Fruit fly (Drosophila melanogaster) whole organism, pupa: Measurements from ENCODE around the gene CG11562.

ENCODE experiments used
- CG13204 ChIP-seq: fragments of 200-800 bp; sonication (Bioruptor generic); optimal IDR thresholded peaks from 2 replicates; lab custom pipeline; 2018; ENCODE audit warnings: missing biosample characterization, mild to moderate bottlenecking, missing genetic modification characterization, moderate library complexity
- Pif1A ChIP-seq: fragments of 200-800 bp; sonication (Bioruptor generic); optimal IDR thresholded peaks from 3 replicates; lab custom pipeline; 2016; ENCODE audit warnings: missing biosample characterization, missing genetic modification characterization
- Snoo ChIP-seq: fragments of 200-800 bp; sonication (Bioruptor generic); optimal IDR thresholded peaks from 3 replicates; lab custom pipeline; 2017; ENCODE audit warnings: missing biosample characterization, mild to moderate bottlenecking, missing genetic modification characterization, inconsistent platforms

DNA sequence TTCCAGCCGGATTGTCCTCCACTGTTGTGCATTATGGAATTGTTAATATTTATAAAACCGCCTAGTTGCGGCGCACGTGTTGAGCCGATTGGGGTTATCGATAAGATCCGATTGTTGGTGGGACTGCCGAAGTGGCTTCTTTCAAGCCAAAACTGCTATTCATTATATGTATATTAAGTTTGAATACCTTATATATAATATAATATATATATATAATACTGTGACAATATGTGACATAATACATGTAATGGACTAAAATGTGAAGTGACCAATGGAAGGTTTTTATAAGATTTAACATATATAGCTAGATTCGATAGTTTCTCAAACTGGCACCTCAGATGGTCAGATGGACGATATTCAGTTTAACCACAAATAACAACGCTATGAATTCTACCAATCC, 18.6 kb upstream of the CG11562 start, which contains the start of the genes mbm and CG11555:
- TF ChIP-seq Snoo (tag; lab: Kevin White, UChicago) (no peak), CG13204 (GFP tag; lab: Kevin White, UChicago) (no peak), Pif1A (GFP tag; lab: Kevin White, UChicago) (no peak)
